Fruit fly (Drosophila melanogaster) whole organism, embryonic: ENCODE measurements around the gene CG42710.

Experiments used
- Aef1 ChIP-seq: fragments of 200-800 bp; sonication (Bioruptor generic); IDR thresholded peaks from 3 replicates; pipeline ENCODE4 v1.3.6; 2022; ENCODE audit warnings: missing biosample characterization, missing genetic modification characterization
- Atf6 ChIP-seq: fragments of 200-800 bp; sonication (Bioruptor generic); IDR thresholded peaks from 2 replicates; pipeline ENCODE4 v1.3.6; 2022; ENCODE audit warnings: missing biosample characterization, missing genetic modification characterization
- B-H2 ChIP-seq: fragments of 200-800 bp; sonication (Bioruptor generic); optimal IDR thresholded peaks from 2 replicates; lab custom pipeline; 2018; ENCODE audit warnings: missing biosample characterization, mild to moderate bottlenecking, missing genetic modification characterization
- CG14710 ChIP-seq: fragments of 200-800 bp; sonication (Bioruptor generic); optimal IDR thresholded peaks from 3 replicates; lab custom pipeline; 2019; ENCODE audit warnings: missing biosample characterization, mild to moderate bottlenecking, missing genetic modification characterization, moderate library complexity
- CG15073 ChIP-seq: fragments of 200-800 bp; sonication (Bioruptor generic); optimal IDR thresholded peaks from 2 replicates; lab custom pipeline; 2016; ENCODE audit warnings: missing biosample characterization, missing genetic modification characterization
- CG17361 ChIP-seq: fragments of 200-800 bp; sonication (Bioruptor generic); IDR thresholded peaks from 3 replicates; pipeline ENCODE4 v1.3.6; 2022; ENCODE audit warnings: missing biosample characterization, missing genetic modification characterization
- CG17568 ChIP-seq: fragments of 200-800 bp; sonication (Bioruptor generic); optimal IDR thresholded peaks from 2 replicates; lab custom pipeline; 2018; ENCODE audit warnings: missing biosample characterization, mild to moderate bottlenecking, missing genetic modification characterization, moderate library complexity
- CG1792 ChIP-seq: fragments of 200-800 bp; sonication (Bioruptor generic); optimal IDR thresholded peaks from 2 replicates; lab custom pipeline; 2016; ENCODE audit warnings: missing biosample characterization, missing genetic modification characterization
- CG1832 ChIP-seq: fragments of 200-800 bp; sonication (Bioruptor generic); optimal IDR thresholded peaks from 2 replicates; lab custom pipeline; 2017; ENCODE audit warnings: missing biosample characterization, mild to moderate bottlenecking, missing genetic modification characterization, inconsistent platforms
- CG2678 ChIP-seq: fragments of 200-800 bp; sonication (Bioruptor generic); optimal IDR thresholded peaks from 3 replicates; lab custom pipeline; 2019; ENCODE audit warnings: missing biosample characterization, mild to moderate bottlenecking, missing genetic modification characterization, moderate library complexity
- CG31365 ChIP-seq: fragments of 200-800 bp; sonication (Bioruptor generic); optimal IDR thresholded peaks from 2 replicates; lab custom pipeline; 2018; ENCODE audit warnings: missing biosample characterization, mild to moderate bottlenecking, missing genetic modification characterization
- CG3281 ChIP-seq: fragments of 200-800 bp; sonication (Bioruptor generic); optimal IDR thresholded peaks from 3 replicates; lab custom pipeline; 2017; ENCODE audit warnings: missing biosample characterization, mild to moderate bottlenecking, missing genetic modification characterization
- CG3838 ChIP-seq: fragments of 200-800 bp; sonication (Bioruptor generic); optimal IDR thresholded peaks from 3 replicates; lab custom pipeline; 2016; ENCODE audit warnings: missing biosample characterization, missing genetic modification characterization
- CG7839 ChIP-seq: fragments of 200-800 bp; sonication (Bioruptor generic); optimal IDR thresholded peaks from 3 replicates; lab custom pipeline; 2018; ENCODE audit warnings: missing biosample characterization, mild to moderate bottlenecking, missing genetic modification characterization, moderate library complexity
- CG7963 ChIP-seq: fragments of 200-800 bp; sonication (Bioruptor generic); IDR thresholded peaks from 3 replicates; pipeline ENCODE4 v1.3.6; 2022; ENCODE audit warnings: missing biosample characterization, missing genetic modification characterization; ENCODE audit not compliant: partially characterized antibody
- CG7987 ChIP-seq: fragments of 200-800 bp; sonication (Bioruptor generic); optimal IDR thresholded peaks from 2 replicates; lab custom pipeline; 2018; ENCODE audit warnings: missing biosample characterization, mild to moderate bottlenecking, missing genetic modification characterization, moderate library complexity
- Chrac-16 ChIP-seq: fragments of 200-800 bp; sonication (Bioruptor generic); optimal IDR thresholded peaks from 3 replicates; lab custom pipeline; 2016; ENCODE audit warnings: missing biosample characterization, missing genetic modification characterization
- Dip3 ChIP-seq: fragments of 200-800 bp; sonication (Bioruptor generic); optimal IDR thresholded peaks from 3 replicates; lab custom pipeline; 2016; ENCODE audit warnings: missing biosample characterization, missing genetic modification characterization
- Doc3 ChIP-seq: fragments of 200-800 bp; sonication (Bioruptor generic); IDR thresholded peaks from 3 replicates; pipeline ENCODE4 v1.3.6; 2022; ENCODE audit warnings: missing biosample characterization, missing genetic modification characterization; ENCODE audit not compliant: partially characterized antibody
- HHEX ChIP-seq: fragments of 200-800 bp; sonication (Bioruptor generic); optimal IDR thresholded peaks from 3 replicates; lab custom pipeline; 2017; ENCODE audit warnings: missing biosample characterization, mild to moderate bottlenecking, missing genetic modification characterization, missing genetic modification reagents
- HmgD ChIP-seq: fragments of 200-800 bp; sonication (Bioruptor generic); optimal IDR thresholded peaks from 3 replicates; lab custom pipeline; 2016; ENCODE audit warnings: missing biosample characterization, missing genetic modification characterization
- Hmx ChIP-seq: fragments of 200-800 bp; sonication (Bioruptor generic); optimal IDR thresholded peaks from 2 replicates; lab custom pipeline; 2016; ENCODE audit warnings: missing biosample characterization, missing genetic modification characterization
- Hr51 ChIP-seq, 2 experiments: fragments of 200-800 bp; sonication (Bioruptor generic); optimal IDR thresholded peaks; 2 replicates in 1 of 2; 3 replicates in 1 of 2; lab custom pipeline; 2016 to 2018; ENCODE audit warnings: missing biosample characterization in 2 of 2, missing genetic modification characterization in 2 of 2, mild to moderate bottlenecking in 1 of 2, moderate library complexity in 1 of 2
- Hr78 ChIP-seq, 2 experiments: fragments of 200-800 bp in 1 of 2; fragments of >200 bp in 1 of 2; sonication (Bioruptor generic) in 1 of 2; optimal IDR thresholded peaks; 2 replicates each; lab custom pipeline; 2017 to 2019; ENCODE audit warnings: missing biosample characterization in 2 of 2, missing genetic modification characterization in 2 of 2, mild to moderate bottlenecking in 1 of 2, moderate library complexity in 1 of 2
- Jarid2 ChIP-seq: fragments of 200-800 bp; sonication (Bioruptor generic); optimal IDR thresholded peaks from 3 replicates; lab custom pipeline; 2017; ENCODE audit warnings: mild to moderate bottlenecking, missing biosample characterization, missing genetic modification reagents, missing genetic modification characterization
- MTF-1 ChIP-seq: fragments of 200-800 bp; sonication (Bioruptor generic); optimal IDR thresholded peaks from 2 replicates; lab custom pipeline; 2018; ENCODE audit warnings: missing biosample characterization, mild to moderate bottlenecking, missing genetic modification characterization, borderline replicate concordance
- NC2β ChIP-seq: fragments of 200-800 bp; sonication (Bioruptor generic); optimal IDR thresholded peaks from 2 replicates; lab custom pipeline; 2016; ENCODE audit warnings: missing biosample characterization, missing genetic modification characterization
- Oaz ChIP-seq: fragments of 200-800 bp; sonication (Bioruptor generic); IDR thresholded peaks from 2 replicates; pipeline ENCODE4 v1.3.6; 2022; ENCODE audit warnings: missing biosample characterization, missing genetic modification characterization
- Scr ChIP-seq: fragments of 200-800 bp; sonication (Bioruptor generic); IDR thresholded peaks from 2 replicates; pipeline ENCODE4 v1.3.6; 2022; ENCODE audit warnings: missing biosample characterization, missing genetic modification characterization; ENCODE audit not compliant: partially characterized antibody
- Stat92E ChIP-seq, 3 experiments: fragments of >200 bp in 2 of 3; fragments of 200-800 bp in 1 of 3; sonication (Bioruptor generic) in 1 of 3; optimal IDR thresholded peaks; 2 replicates each; lab custom pipeline; 2017 to 2019; ENCODE audit warnings: missing biosample characterization in 3 of 3, missing genetic modification characterization in 3 of 3, mild to moderate bottlenecking in 1 of 3, moderate library complexity in 1 of 3
- ash1 ChIP-seq: fragments of 200-800 bp; sonication (Bioruptor generic); optimal IDR thresholded peaks from 2 replicates; lab custom pipeline; 2018; ENCODE audit warnings: missing biosample characterization, mild to moderate bottlenecking, missing genetic modification characterization
- bab2 ChIP-seq: fragments of 200-800 bp; sonication (Bioruptor generic); optimal IDR thresholded peaks from 2 replicates; lab custom pipeline; 2016; ENCODE audit warnings: missing biosample characterization, missing genetic modification characterization
- chm ChIP-seq: fragments of 200-800 bp; sonication (Bioruptor generic); IDR thresholded peaks from 2 replicates; pipeline ENCODE4 v1.3.6; 2022; ENCODE audit warnings: missing biosample characterization, missing genetic modification characterization
- crol ChIP-seq: fragments of 200-800 bp; sonication (Bioruptor generic); IDR thresholded peaks from 2 replicates; pipeline ENCODE4 v1.3.6; 2022; ENCODE audit warnings: missing biosample characterization, missing genetic modification characterization
- exex ChIP-seq: fragments of 200-800 bp; sonication (Bioruptor generic); optimal IDR thresholded peaks from 4 replicates; lab custom pipeline; 2018; ENCODE audit warnings: missing biosample characterization, mild to moderate bottlenecking, missing genetic modification characterization, moderate library complexity
- gcm ChIP-seq: fragments of 200-800 bp; sonication (Bioruptor generic); optimal IDR thresholded peaks from 2 replicates; lab custom pipeline; 2019; ENCODE audit warnings: missing biosample characterization, mild to moderate bottlenecking, missing genetic modification characterization, moderate library complexity
- gro ChIP-seq: fragments of 200-800 bp; sonication (Bioruptor generic); optimal IDR thresholded peaks from 2 replicates; lab custom pipeline; 2016; ENCODE audit warnings: missing biosample characterization, missing genetic modification characterization
- jing ChIP-seq: fragments of 200-800 bp; sonication (Bioruptor generic); optimal IDR thresholded peaks from 2 replicates; lab custom pipeline; 2018; ENCODE audit warnings: missing biosample characterization, mild to moderate bottlenecking, missing genetic modification characterization
- kay ChIP-seq: fragments of 200-800 bp; sonication (Bioruptor generic); optimal IDR thresholded peaks from 2 replicates; lab custom pipeline; 2016; ENCODE audit warnings: missing biosample characterization, missing genetic modification characterization
- kni ChIP-seq: fragments of 200-800 bp; sonication (Bioruptor generic); optimal IDR thresholded peaks from 3 replicates; lab custom pipeline; 2017; ENCODE audit warnings: mild to moderate bottlenecking, missing biosample characterization, missing genetic modification reagents, missing genetic modification characterization
- nerfin-2 ChIP-seq: fragments of 200-800 bp; sonication (Bioruptor generic); IDR thresholded peaks from 2 replicates; pipeline ENCODE4 v1.3.6; 2022; ENCODE audit warnings: missing biosample characterization, missing genetic modification characterization; ENCODE audit not compliant: partially characterized antibody
- onecut ChIP-seq: fragments of 200-800 bp; sonication (Bioruptor generic); IDR thresholded peaks from 2 replicates; pipeline ENCODE4 v1.3.6; 2022; ENCODE audit warnings: missing biosample characterization, missing genetic modification characterization
- pan ChIP-seq, 4 experiments: fragments of >200 bp in 3 of 4; fragments of 200-800 bp in 1 of 4; sonication (Bioruptor generic) in 1 of 4; optimal IDR thresholded peaks in 3 of 4; IDR thresholded peaks in 1 of 4; 2 replicates each; pipeline versions ENCODE4 v1.3.6 to Lab custom; 2017 to 2022; ENCODE audit warnings: missing biosample characterization in 2 of 4, missing genetic modification characterization in 2 of 4, mixed read lengths in 1 of 4
- pzg ChIP-seq: fragments of 200-800 bp; sonication (Bioruptor generic); optimal IDR thresholded peaks from 3 replicates; lab custom pipeline; 2018; ENCODE audit warnings: missing biosample characterization, mild to moderate bottlenecking, missing genetic modification characterization, moderate library complexity
- salm ChIP-seq: fragments of 200-800 bp; sonication (Bioruptor generic); optimal IDR thresholded peaks from 2 replicates; lab custom pipeline; 2018; ENCODE audit warnings: missing biosample characterization, mild to moderate bottlenecking, missing genetic modification characterization
- sens-2 ChIP-seq: fragments of 200-800 bp; sonication (Bioruptor generic); IDR thresholded peaks from 2 replicates; pipeline ENCODE4 v1.3.6; 2022; ENCODE audit warnings: missing biosample characterization, missing genetic modification characterization
- sisA ChIP-seq: fragments of 200-800 bp; sonication (Bioruptor generic); IDR thresholded peaks from 2 replicates; pipeline ENCODE4 v1.3.6; 2022; ENCODE audit warnings: missing biosample characterization, missing genetic modification characterization
- so ChIP-seq: fragments of 200-800 bp; sonication (Bioruptor generic); IDR thresholded peaks from 3 replicates; pipeline ENCODE4 v1.3.6; 2022; ENCODE audit warnings: missing biosample characterization, missing genetic modification characterization
- trem ChIP-seq: fragments of 200-800 bp; optimal IDR thresholded peaks from 3 replicates; lab custom pipeline; 2019; ENCODE audit warnings: missing biosample characterization, mild to moderate bottlenecking, missing genetic modification characterization, moderate library complexity

Gene CG42710

DNA sequence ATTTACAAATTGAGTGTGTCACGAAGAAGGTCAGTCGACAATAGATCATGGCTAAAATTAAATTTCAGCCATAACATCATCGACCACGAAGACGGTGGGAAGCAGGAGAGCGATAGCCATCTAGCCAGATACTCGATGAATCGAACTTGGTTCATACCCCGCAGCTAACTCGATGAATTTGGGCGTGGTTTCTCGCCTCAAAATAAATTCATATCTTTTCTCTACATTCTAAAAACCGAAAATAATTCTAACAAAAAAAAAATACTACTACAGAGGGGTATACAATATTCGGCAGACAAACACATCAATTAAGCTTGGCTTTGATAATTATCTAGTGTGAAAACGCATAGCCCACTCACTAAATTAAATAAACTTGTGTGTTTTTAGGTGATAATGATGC is 49.6 kb downstream of the CG42710 start (continued):
- peak; percentile 25; the same call in 1 of the 2 replicates for TF ChIP-seq Atf6 (GFP tag; lab: Robert Waterston, UW)
- TF ChIP-seq nerfin-2 (GFP tag; lab: Robert Waterston, UW) = no peak
- no peak for TF ChIP-seq Jarid2 (GFP tag; lab: Kevin White, UChicago)
- TF ChIP-seq gcm (GFP tag; lab: Kevin White, UChicago) = no peak
- TF ChIP-seq B-H2 = no peak
- TF ChIP-seq Dip3 = no peak
- no peak for TF ChIP-seq NC2β
- TF ChIP-seq CG2678 (tag; lab: Kevin White, UChicago) = peak; percentile 46
- TF ChIP-seq pan (optimal IDR thresholded peaks at IDR 0.05; lab: Kevin White, UChicago) = no peak
- peak in 1 of 2 experiments; percentile 66 for TF ChIP-seq pan (GFP tag; optimal IDR thresholded peaks at IDR 0.05 in 1 of 2, IDR thresholded peaks at IDR 0.05 in 1 of 2)
- TF ChIP-seq Scr = no peak
- TF ChIP-seq kay (GFP tag; lab: Kevin White, UChicago) = no peak
- no peak for TF ChIP-seq CG1792 (GFP tag; lab: Kevin White, UChicago)
- peak in 1 of 2 experiments; percentile 46 for TF ChIP-seq Hr51 (GFP tag; optimal IDR thresholded peaks at IDR 0.05; lab: Kevin White, UChicago)
- 0 out of 3 replicates have a peak, but pooled peaks have one; percentile 34 for TF ChIP-seq CG17361 (GFP tag; lab: Robert Waterston, UW)
- TF ChIP-seq MTF-1 = no peak
- no peak for TF ChIP-seq Stat92E (GFP tag; optimal IDR thresholded peaks at IDR 0.05; lab: Kevin White, UChicago)
- TF ChIP-seq sisA = peak; percentile 53
- TF ChIP-seq CG31365 (tag; lab: Kevin White, UChicago) = no peak
- no peak for TF ChIP-seq Hmx (GFP tag; lab: Kevin White, UChicago)
- TF ChIP-seq CG1832 (GFP tag; lab: Kevin White, UChicago) = no peak
- peak; percentile 52; the same call in 1 of the 2 replicates for TF ChIP-seq chm (GFP tag; lab: Robert Waterston, UW)
- TF ChIP-seq CG17568 (GFP tag; lab: Kevin White, UChicago) = no peak
- TF ChIP-seq CG7963 (GFP tag; lab: Robert Waterston, UW) = no peak
- TF ChIP-seq onecut (GFP tag; lab: Robert Waterston, UW) = no peak
- TF ChIP-seq kni = no peak
- no peak for TF ChIP-seq CG14710
- TF ChIP-seq CG7839 = peak; percentile 18
- TF ChIP-seq HHEX (GFP tag; lab: Kevin White, UChicago) = no peak
- no peak for TF ChIP-seq Oaz (GFP tag; lab: Robert Waterston, UW)
- no peak for TF ChIP-seq gro
- TF ChIP-seq ash1 (GFP tag; lab: Kevin White, UChicago) = no peak
- TF ChIP-seq jing = no peak
- no peak for TF ChIP-seq sens-2
- TF ChIP-seq exex (tag; lab: Kevin White, UChicago) = no peak
- no peak for TF ChIP-seq salm (tag; lab: Kevin White, UChicago)
- TF ChIP-seq Aef1 (GFP tag; lab: Robert Waterston, UW) = peak; percentile 52; the same call in 1 of the 3 replicates
- TF ChIP-seq Chrac-16 (GFP tag; lab: Kevin White, UChicago) = peak; percentile 23
- TF ChIP-seq Hr78 (GFP tag; optimal IDR thresholded peaks at IDR 0.05; lab: Kevin White, UChicago) = no peak
- TF ChIP-seq crol (GFP tag; lab: Robert Waterston, UW) = no peak
- TF ChIP-seq pzg (GFP tag; lab: Kevin White, UChicago) = no peak
- TF ChIP-seq CG3281 = no peak
- peak; percentile 53; the same call in 2 of the 3 replicates for TF ChIP-seq so (GFP tag; lab: Robert Waterston, UW)
- TF ChIP-seq CG3838 (GFP tag; lab: Kevin White, UChicago) = no peak
- no peak for TF ChIP-seq CG7987 (GFP tag; lab: Kevin White, UChicago)
- TF ChIP-seq Doc3 (GFP tag; lab: Robert Waterston, UW) = no peak
- no peak for TF ChIP-seq HmgD (GFP tag; lab: Kevin White, UChicago)
- no peak for TF ChIP-seq CG15073 (GFP tag; lab: Kevin White, UChicago)
- TF ChIP-seq bab2 (GFP tag; lab: Kevin White, UChicago) = peak; percentile 24
- no peak for TF ChIP-seq trem (tag; lab: Kevin White, UChicago)
